Fruit fly (Drosophila melanogaster) whole organism, embryonic: Measurements from ENCODE around the gene CG7423.

Source experiments
- CG10274 ChIP-seq: fragments of 200-800 bp; sonication (Bioruptor generic); optimal IDR thresholded peaks from 3 replicates; lab custom pipeline; 2017; ENCODE audit warnings: missing biosample characterization, mild to moderate bottlenecking, missing genetic modification characterization
- Hmr ChIP-seq: fragments of 200-800 bp; sonication (Bioruptor generic); optimal IDR thresholded peaks from 3 replicates; lab custom pipeline; 2017; ENCODE audit warnings: mild to moderate bottlenecking, missing biosample characterization, missing genetic modification reagents, missing genetic modification characterization
- Vsx1 ChIP-seq: fragments of 200-800 bp; sonication (Bioruptor generic); optimal IDR thresholded peaks from 2 replicates; lab custom pipeline; 2017; ENCODE audit warnings: missing biosample characterization, mild to moderate bottlenecking, missing genetic modification characterization, missing genetic modification reagents
- lilli ChIP-seq: fragments of 200-800 bp; sonication (Bioruptor generic); optimal IDR thresholded peaks from 3 replicates; lab custom pipeline; 2016; ENCODE audit warnings: missing biosample characterization, missing genetic modification characterization
- shn ChIP-seq: fragments of 200-800 bp; sonication (Bioruptor generic); optimal IDR thresholded peaks from 3 replicates; lab custom pipeline; 2016; ENCODE audit warnings: missing biosample characterization, missing genetic modification characterization

DNA sequence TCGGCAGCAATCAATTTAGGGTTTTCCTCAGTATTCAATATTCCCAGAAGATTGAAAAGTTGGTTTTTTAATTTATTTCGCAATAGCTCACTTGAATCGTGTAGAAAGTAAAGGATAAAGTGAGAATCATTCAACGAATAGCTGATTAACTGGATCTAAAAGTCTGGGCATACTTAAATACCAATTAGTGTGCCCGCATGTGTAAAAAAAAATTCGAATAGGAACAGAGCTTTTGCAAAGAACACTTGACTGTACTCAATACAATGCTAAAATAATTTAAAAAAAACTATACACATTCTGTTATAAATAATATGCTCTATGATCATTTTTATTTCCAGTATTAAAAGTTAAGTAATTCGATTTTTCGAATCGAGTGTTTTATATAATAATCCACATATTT lies 41.2 kb upstream of the CG7423 start, which contains the start of gene CG15882:
- TF ChIP-seq shn (GFP tag; lab: Kevin White, UChicago) (no peak), CG10274 (GFP tag; lab: Kevin White, UChicago) (no peak), Hmr (GFP tag; lab: Kevin White, UChicago) (no peak), Vsx1 (GFP tag; lab: Kevin White, UChicago) (no peak), lilli (no peak)
